Fruit fly (Drosophila melanogaster) whole organism, embryonic: ENCODE measurements around the gene Iyd.

Experiments used
- CG10979 ChIP-seq: fragments of 200-800 bp; sonication (Bioruptor generic); optimal IDR thresholded peaks from 2 replicates; lab custom pipeline; 2018; ENCODE audit warnings: missing biosample characterization, mild to moderate bottlenecking, missing genetic modification characterization, moderate library complexity
- CG11085 ChIP-seq: fragments of 200-800 bp; sonication (Bioruptor generic); IDR thresholded peaks from 2 replicates; pipeline ENCODE4 v1.3.6; 2022; ENCODE audit warnings: missing biosample characterization, missing genetic modification characterization
- CG11723 ChIP-seq: fragments of 200-800 bp; sonication (Bioruptor generic); optimal IDR thresholded peaks from 2 replicates; lab custom pipeline; 2017; ENCODE audit warnings: missing biosample characterization, mild to moderate bottlenecking, missing genetic modification characterization
- CG12104 ChIP-seq: fragments of 200-800 bp; sonication (Bioruptor generic); optimal IDR thresholded peaks from 3 replicates; lab custom pipeline; 2016; ENCODE audit warnings: missing biosample characterization, missing genetic modification characterization
- CG12299 ChIP-seq: fragments of 200-800 bp; sonication (Bioruptor generic); optimal IDR thresholded peaks from 2 replicates; lab custom pipeline; 2018; ENCODE audit warnings: missing biosample characterization, mild to moderate bottlenecking, missing genetic modification characterization
- CG13287 ChIP-seq: fragments of 200-800 bp; sonication (Bioruptor generic); IDR thresholded peaks from 2 replicates; pipeline ENCODE4 v1.3.6; 2022; ENCODE audit warnings: missing biosample characterization, missing genetic modification characterization; ENCODE audit not compliant: partially characterized antibody
- CG15696 ChIP-seq: fragments of 200-800 bp; sonication (Bioruptor generic); optimal IDR thresholded peaks from 2 replicates; lab custom pipeline; 2019; ENCODE audit warnings: missing biosample characterization, mild to moderate bottlenecking, missing genetic modification characterization, moderate library complexity
- CG16815 ChIP-seq: fragments of 200-800 bp; sonication (Bioruptor generic); optimal IDR thresholded peaks from 3 replicates; lab custom pipeline; 2017; ENCODE audit warnings: missing biosample characterization, mild to moderate bottlenecking, missing genetic modification characterization
- CG17568 ChIP-seq: fragments of 200-800 bp; sonication (Bioruptor generic); optimal IDR thresholded peaks from 2 replicates; lab custom pipeline; 2018; ENCODE audit warnings: missing biosample characterization, mild to moderate bottlenecking, missing genetic modification characterization, moderate library complexity
- CG18764 ChIP-seq: fragments of 200-800 bp; sonication (Bioruptor generic); optimal IDR thresholded peaks from 3 replicates; lab custom pipeline; 2016; ENCODE audit warnings: missing biosample characterization, missing genetic modification characterization
- CG2199 ChIP-seq: fragments of 200-800 bp; sonication (Bioruptor generic); IDR thresholded peaks from 3 replicates; pipeline ENCODE4 v1.3.6; 2022; ENCODE audit warnings: missing biosample characterization, missing genetic modification characterization
- CG3847 ChIP-seq: fragments of 200-800 bp; sonication (Bioruptor generic); IDR thresholded peaks from 2 replicates; pipeline ENCODE4 v1.3.6; 2022; ENCODE audit warnings: missing biosample characterization, missing genetic modification characterization
- CG6813 ChIP-seq: fragments of 200-800 bp; sonication (Bioruptor generic); optimal IDR thresholded peaks from 2 replicates; lab custom pipeline; 2017; ENCODE audit warnings: missing biosample characterization, missing genetic modification characterization, mild to moderate bottlenecking, moderate library complexity, missing genetic modification reagents
- CG9609 ChIP-seq: fragments of 200-800 bp; sonication (Bioruptor generic); optimal IDR thresholded peaks from 3 replicates; lab custom pipeline; 2016; ENCODE audit warnings: missing biosample characterization, missing genetic modification characterization
- CG9727 ChIP-seq: fragments of 200-800 bp; sonication (Bioruptor generic); optimal IDR thresholded peaks from 3 replicates; lab custom pipeline; 2017; ENCODE audit warnings: missing biosample characterization, mild to moderate bottlenecking, missing genetic modification characterization
- CG9876 ChIP-seq: fragments of 200-800 bp; sonication (Bioruptor generic); optimal IDR thresholded peaks from 2 replicates; lab custom pipeline; 2016; ENCODE audit warnings: missing biosample characterization, missing genetic modification characterization
- Dbx ChIP-seq: fragments of 200-800 bp; sonication (Bioruptor generic); IDR thresholded peaks from 3 replicates; pipeline ENCODE4 v1.3.6; 2022; ENCODE audit warnings: missing biosample characterization, missing genetic modification characterization
- Dip2 ChIP-seq: fragments of 200-800 bp; sonication (Bioruptor generic); IDR thresholded peaks from 2 replicates; pipeline ENCODE4 v1.3.6; 2022; ENCODE audit warnings: missing biosample characterization, missing genetic modification characterization
- Dref ChIP-seq: fragments of 200-800 bp; sonication (Bioruptor generic); IDR thresholded peaks from 2 replicates; pipeline ENCODE4 v1.3.6; 2022; ENCODE audit warnings: missing biosample characterization, missing genetic modification characterization
- Drgx ChIP-seq: fragments of 200-800 bp; sonication (Bioruptor generic); IDR thresholded peaks from 2 replicates; pipeline ENCODE4 v1.3.6; 2022; ENCODE audit warnings: missing biosample characterization, missing genetic modification characterization
- Fer2 ChIP-seq: fragments of 200-800 bp; sonication (Bioruptor generic); optimal IDR thresholded peaks from 2 replicates; lab custom pipeline; 2018; ENCODE audit warnings: missing biosample characterization, mild to moderate bottlenecking, missing genetic modification characterization, moderate library complexity
- GATAe ChIP-seq: fragments of 200-800 bp; sonication (Bioruptor generic); conservative IDR thresholded peaks from 2 replicates; pipeline ENCODE4 v1.3.6; 2022; ENCODE audit warnings: missing biosample characterization, missing genetic modification characterization
- Gug ChIP-seq: fragments of 200-800 bp; sonication (Bioruptor generic); IDR thresholded peaks from 4 replicates; pipeline ENCODE4 v1.3.6; 2022; ENCODE audit warnings: missing biosample characterization, missing genetic modification characterization
- H15 ChIP-seq: fragments of 200-800 bp; sonication (Bioruptor generic); IDR thresholded peaks from 3 replicates; pipeline ENCODE4 v1.3.6; 2022; ENCODE audit warnings: missing biosample characterization, missing genetic modification characterization
- H2.0 ChIP-seq: fragments of 200-800 bp; sonication (Bioruptor generic); IDR thresholded peaks from 2 replicates; pipeline ENCODE4 v1.3.6; 2022; ENCODE audit warnings: missing biosample characterization, missing genetic modification characterization
- HHEX ChIP-seq: fragments of 200-800 bp; sonication (Bioruptor generic); optimal IDR thresholded peaks from 3 replicates; lab custom pipeline; 2017; ENCODE audit warnings: missing biosample characterization, mild to moderate bottlenecking, missing genetic modification characterization, missing genetic modification reagents
- Hand ChIP-seq: fragments of 200-800 bp; sonication (Bioruptor generic); optimal IDR thresholded peaks from 2 replicates; lab custom pipeline; 2017; ENCODE audit warnings: mild to moderate bottlenecking, missing biosample characterization, missing genetic modification reagents, missing genetic modification characterization
- Hmr ChIP-seq: fragments of 200-800 bp; sonication (Bioruptor generic); optimal IDR thresholded peaks from 3 replicates; lab custom pipeline; 2017; ENCODE audit warnings: mild to moderate bottlenecking, missing biosample characterization, missing genetic modification reagents, missing genetic modification characterization
- Meics ChIP-seq: fragments of 200-800 bp; sonication (Bioruptor generic); optimal IDR thresholded peaks from 2 replicates; lab custom pipeline; 2017; ENCODE audit warnings: missing biosample characterization, mild to moderate bottlenecking, missing genetic modification characterization
- NC2α ChIP-seq: fragments of 200-800 bp; sonication (Bioruptor generic); optimal IDR thresholded peaks from 2 replicates; lab custom pipeline; 2016; ENCODE audit warnings: missing biosample characterization, missing genetic modification characterization
- NFAT ChIP-seq: fragments of 200-800 bp; sonication (Bioruptor generic); IDR thresholded peaks from 2 replicates; pipeline ENCODE4 v1.3.6; 2022; ENCODE audit warnings: missing biosample characterization, missing genetic modification characterization
- Xbp1 ChIP-seq: fragments of 200-800 bp; sonication (Bioruptor generic); optimal IDR thresholded peaks from 3 replicates; lab custom pipeline; 2016; ENCODE audit warnings: missing biosample characterization, mild to moderate bottlenecking, missing genetic modification characterization
- al ChIP-seq: fragments of 200-800 bp; sonication (Bioruptor generic); IDR thresholded peaks from 2 replicates; pipeline ENCODE4 v1.3.6; 2022; ENCODE audit warnings: missing biosample characterization, missing genetic modification characterization
- aop ChIP-seq: fragments of 200-800 bp; sonication (Bioruptor generic); IDR thresholded peaks from 2 replicates; pipeline ENCODE4 v1.3.6; 2022; ENCODE audit warnings: missing biosample characterization, missing genetic modification characterization
- ato ChIP-seq: fragments of 200-800 bp; sonication (Bioruptor generic); IDR thresholded peaks from 2 replicates; pipeline ENCODE4 v1.3.6; 2022; ENCODE audit warnings: missing biosample characterization, missing genetic modification characterization; ENCODE audit not compliant: partially characterized antibody
- az2 ChIP-seq: fragments of 200-800 bp; sonication (Bioruptor generic); optimal IDR thresholded peaks from 3 replicates; lab custom pipeline; 2016; ENCODE audit warnings: missing biosample characterization, missing genetic modification characterization
- crol ChIP-seq: fragments of 200-800 bp; sonication (Bioruptor generic); IDR thresholded peaks from 2 replicates; pipeline ENCODE4 v1.3.6; 2022; ENCODE audit warnings: missing biosample characterization, missing genetic modification characterization
- dm ChIP-seq: fragments of 200-800 bp; sonication (Bioruptor generic); optimal IDR thresholded peaks from 3 replicates; lab custom pipeline; 2016; ENCODE audit warnings: missing biosample characterization, missing genetic modification characterization
- dmrt99B ChIP-seq: fragments of 200-800 bp; sonication (Bioruptor generic); optimal IDR thresholded peaks from 2 replicates; lab custom pipeline; 2018; ENCODE audit warnings: missing biosample characterization, mild to moderate bottlenecking, missing genetic modification characterization, moderate library complexity
- dpn ChIP-seq, 2 experiments: fragments of 200-800 bp; sonication (Bioruptor generic); optimal IDR thresholded peaks; 3 replicates each; lab custom pipeline; 2016; ENCODE audit warnings: missing biosample characterization in 2 of 2, missing genetic modification characterization in 2 of 2
- emc ChIP-seq: fragments of 200-800 bp; sonication (Bioruptor generic); optimal IDR thresholded peaks from 2 replicates; lab custom pipeline; 2016; ENCODE audit warnings: missing biosample characterization, missing genetic modification characterization
- gsb-n ChIP-seq: fragments of 200-800 bp; sonication (Bioruptor generic); optimal IDR thresholded peaks from 3 replicates; lab custom pipeline; 2018; ENCODE audit warnings: missing biosample characterization, mild to moderate bottlenecking, missing genetic modification characterization
- insv ChIP-seq, 2 experiments: fragments of 200-800 bp; sonication (Bioruptor generic); optimal IDR thresholded peaks; 3 replicates each; lab custom pipeline; 2016 to 2018; ENCODE audit warnings: missing biosample characterization in 2 of 2, missing genetic modification characterization in 2 of 2
- inv ChIP-seq: fragments of 200-800 bp; sonication (Bioruptor generic); IDR thresholded peaks from 2 replicates; pipeline ENCODE4 v1.3.6; 2022; ENCODE audit warnings: missing biosample characterization, missing genetic modification characterization; ENCODE audit not compliant: partially characterized antibody
- kni ChIP-seq: fragments of 200-800 bp; sonication (Bioruptor generic); optimal IDR thresholded peaks from 3 replicates; lab custom pipeline; 2017; ENCODE audit warnings: mild to moderate bottlenecking, missing biosample characterization, missing genetic modification reagents, missing genetic modification characterization
- p53 ChIP-seq: fragments of 200-800 bp; sonication (Bioruptor generic); optimal IDR thresholded peaks from 2 replicates; lab custom pipeline; 2016; ENCODE audit warnings: missing biosample characterization, missing genetic modification characterization
- shn ChIP-seq: fragments of 200-800 bp; sonication (Bioruptor generic); optimal IDR thresholded peaks from 3 replicates; lab custom pipeline; 2016; ENCODE audit warnings: missing biosample characterization, missing genetic modification characterization
- sr ChIP-seq: fragments of 200-800 bp; sonication (Bioruptor generic); IDR thresholded peaks from 3 replicates; pipeline ENCODE4 v1.3.6; 2022; ENCODE audit warnings: missing biosample characterization, missing genetic modification characterization
- ssp ChIP-seq: fragments of 200-800 bp; sonication (Bioruptor generic); IDR thresholded peaks from 2 replicates; pipeline ENCODE4 v1.3.6; 2022; ENCODE audit warnings: missing biosample characterization, missing genetic modification characterization
- stc ChIP-seq: fragments of 200-800 bp; sonication (Bioruptor generic); IDR thresholded peaks from 2 replicates; pipeline ENCODE4 v1.3.6; 2022; ENCODE audit warnings: missing biosample characterization, missing genetic modification characterization
- yki ChIP-seq: fragments of >200 bp; optimal IDR thresholded peaks from 3 replicates; lab custom pipeline; 2018

Gene Iyd

dm6 chr3L:11096195-11096908 lies at the start of gene Iyd, which contains the start of the genes CG46439 and CG33947 (continued):
- TF ChIP-seq inv (GFP tag; lab: Robert Waterston, UW) (no peak), HHEX (no peak), dm (GFP tag; lab: Kevin White, UChicago) (no peak), CG10979 (tag; lab: Kevin White, UChicago) (no peak), CG12104 (GFP tag; lab: Kevin White, UChicago) (no peak), CG9727 (GFP tag; lab: Kevin White, UChicago) (no peak), CG12299 (no peak), aop (GFP tag; lab: Robert Waterston, UW) (no peak), stc (no peak), crol (GFP tag; lab: Robert Waterston, UW) (no peak), yki (lab: Kevin White, UChicago) (peak; percentile 52), CG3847 (GFP tag; lab: Robert Waterston, UW) (no peak), Fer2 (tag; lab: Kevin White, UChicago) (no peak), CG6813 (GFP tag; lab: Kevin White, UChicago) (no peak), H15 (GFP tag; lab: Robert Waterston, UW) (no peak), dpn (GFP tag; optimal IDR thresholded peaks at IDR 0.05; lab: Kevin White, UChicago) (no peak), Hand (GFP tag; lab: Kevin White, UChicago) (peak; percentile 58), Meics (GFP tag; lab: Kevin White, UChicago) (no peak), Gug (no peak), shn (GFP tag; lab: Kevin White, UChicago) (no peak), CG17568 (GFP tag; lab: Kevin White, UChicago) (peak; percentile 25), emc (no peak), NC2α (GFP tag; lab: Kevin White, UChicago) (no peak), CG18764 (GFP tag; lab: Kevin White, UChicago) (no peak), CG2199 (GFP tag; lab: Robert Waterston, UW) (0 out of 3 replicates have a peak, but pooled peaks have one; percentile 13), Dip2 (GFP tag; lab: Robert Waterston, UW) (no peak), CG9876 (GFP tag; lab: Kevin White, UChicago) (no peak), gsb-n (tag; lab: Kevin White, UChicago) (no peak), sr (GFP tag; lab: Robert Waterston, UW) (no peak), p53 (no peak), ssp (no peak), H2.0 (GFP tag; lab: Robert Waterston, UW) (no peak), Drgx (peak; percentile 71), Xbp1 (GFP tag; lab: Kevin White, UChicago) (no peak), al (GFP tag; lab: Robert Waterston, UW) (no peak), Hmr (GFP tag; lab: Kevin White, UChicago) (no peak), GATAe (GFP tag; lab: Robert Waterston, UW) (no peak), CG11085 (GFP tag; lab: Robert Waterston, UW) (no peak), Dref (no peak), kni (peak; percentile 39), insv (GFP tag; optimal IDR thresholded peaks at IDR 0.05; lab: Kevin White, UChicago) (no peak), CG11723 (no peak), CG15696 (no peak), CG13287 (GFP tag; lab: Robert Waterston, UW) (peak; percentile 50), NFAT (no peak), az2 (GFP tag; lab: Kevin White, UChicago) (no peak), CG9609 (GFP tag; lab: Kevin White, UChicago) (no peak), Dbx (no peak), dmrt99B (tag; lab: Kevin White, UChicago) (no peak), CG16815 (no peak), ato (0 out of 2 replicates have a peak, but pooled peaks have one; percentile 28)
